Worm (Caenorhabditis elegans) whole organism, L4/young adult: ENCODE data around the gene F35B12.10.

Experiments
- W03F9.2 ChIP-seq: fragments of 150-350 bp; optimal IDR thresholded peaks from 2 replicates; lab custom pipeline; 2014; ENCODE audit warnings: missing biosample characterization, missing genetic modification characterization
- dao-5 ChIP-seq: sonication (generic microtip); optimal IDR thresholded peaks from 2 replicates; lab custom pipeline; 2016; ENCODE audit warnings: missing genotype, missing genetic modification characterization, moderate library complexity, missing compliant biosample characterization
- him-1 ChIP-seq: sonication (generic microtip); optimal IDR thresholded peaks from 2 replicates; lab custom pipeline; 2016; ENCODE audit warnings: missing genotype, missing genetic modification reagents, missing genetic modification characterization, missing compliant biosample characterization

DNA sequence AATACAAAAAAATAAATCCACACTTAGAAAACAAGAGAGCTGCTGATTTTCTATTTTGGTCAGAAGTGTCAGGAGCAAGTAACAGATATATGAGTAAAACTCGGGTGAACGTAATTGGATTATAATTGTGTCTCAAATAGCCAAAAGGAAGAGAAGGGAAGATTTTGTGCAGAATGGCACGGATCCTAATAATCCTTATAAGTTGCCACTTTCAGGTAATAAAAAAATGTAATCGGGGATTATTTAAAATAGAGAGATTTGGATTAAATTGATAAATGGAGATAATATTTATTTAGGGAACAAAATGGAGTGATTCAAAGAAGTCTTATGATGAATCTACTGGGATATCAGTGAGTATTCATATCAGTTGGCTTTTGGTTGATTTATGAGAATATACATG is 4.1 kb downstream of the F35B12.10 start:
- TF ChIP-seq him-1 (no peak), dao-5 (tag; lab: Kevin White, UChicago) (no peak), W03F9.2 (tag; lab: Kevin White, UChicago) (no peak)
